Fruit fly (Drosophila melanogaster): ENCODE data around the gene CG14441.
A peak's percentile ranks its signal among the peaks of the same experiment; 100 is the strongest.

Gene CG14441

DNA sequence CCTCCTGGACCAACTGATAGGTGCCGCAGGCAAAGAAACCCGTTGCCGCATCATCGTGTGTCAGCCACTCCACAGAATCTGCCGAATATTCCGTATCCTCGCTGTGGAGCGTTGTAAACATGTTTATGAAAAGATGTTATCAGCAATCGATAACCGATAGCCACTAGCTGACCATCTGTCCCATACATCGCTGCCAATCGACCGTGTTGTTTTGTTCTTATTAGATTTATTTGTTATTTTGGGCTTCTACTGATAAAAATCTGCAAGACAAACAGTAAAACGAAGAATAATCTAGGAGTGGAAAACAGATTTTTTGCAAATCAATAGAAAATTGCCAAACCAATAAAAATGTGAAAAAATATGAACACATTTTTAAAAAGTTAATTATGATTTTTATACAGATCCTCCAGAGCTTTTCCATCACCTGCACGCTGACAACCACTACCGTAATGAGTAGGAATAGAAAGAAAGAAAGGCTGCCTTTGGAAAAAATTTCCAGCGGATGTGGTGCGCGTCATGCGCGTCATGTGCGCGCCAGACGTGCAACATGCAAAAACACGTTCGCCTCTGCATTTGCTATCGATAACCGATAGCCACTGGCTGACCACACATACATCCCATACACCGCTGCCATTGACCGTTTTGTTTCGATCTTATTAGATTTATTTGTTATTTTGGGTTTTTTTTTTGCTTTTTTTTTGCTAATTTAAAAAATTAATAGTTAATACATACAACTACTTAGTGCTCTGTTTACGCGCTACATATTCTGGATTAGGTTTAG lies 10.5 kb upstream of the CG14441 start, which contains the start of gene CG3184 (continued):
- TF ChIP-seq gsb (GFP tag; IDR thresholded peaks at IDR 0.05) (no peak), salm (tag; optimal IDR thresholded peaks at IDR 0.05) (no peak), run (tag; optimal IDR thresholded peaks at IDR 0.05) (no peak), CG32532 (GFP tag; IDR thresholded peaks at IDR 0.05) (no peak), CG12155 (GFP tag; optimal IDR thresholded peaks at IDR 0.05) (no peak), CG16813 (GFP tag; IDR thresholded peaks at IDR 0.05; ENCODE audit: partially characterized antibody) (peak; percentile 45; the same call in 2 of the 3 replicates), Hsf (GFP tag; optimal IDR thresholded peaks at IDR 0.05) (no peak), phol (tag; optimal IDR thresholded peaks at IDR 0.05) (no peak), CG13123 (GFP tag; optimal IDR thresholded peaks at IDR 0.05) (no peak), HLHmδ (GFP tag; optimal IDR thresholded peaks at IDR 0.05) (no peak), bab2 (GFP tag; optimal IDR thresholded peaks at IDR 0.05) (no peak), eyg (GFP tag; optimal IDR thresholded peaks at IDR 0.05) (no peak), hbn (GFP tag; IDR thresholded peaks at IDR 0.05; ENCODE audit: partially characterized antibody) (peak; percentile 40; the same call in 1 of the 2 replicates), bsh (GFP tag; optimal IDR thresholded peaks at IDR 0.05) (no peak), CG7357 (GFP tag; IDR thresholded peaks at IDR 0.05) (no peak), Sox102F (GFP tag; optimal IDR thresholded peaks at IDR 0.05) (no peak), so (GFP tag; IDR thresholded peaks at IDR 0.05) (no peak), CG3838 (GFP tag; optimal IDR thresholded peaks at IDR 0.05) (no peak), crp (GFP tag; optimal IDR thresholded peaks at IDR 0.05) (no peak), sug (tag; optimal IDR thresholded peaks at IDR 0.05) (no peak), ind (GFP tag; optimal IDR thresholded peaks at IDR 0.05) (no peak), pan (optimal IDR thresholded peaks at IDR 0.05) (no peak), pan (GFP tag; optimal IDR thresholded peaks at IDR 0.05 in 1 of 2, IDR thresholded peaks at IDR 0.05 in 1 of 2) (no peak), grn (GFP tag; optimal IDR thresholded peaks at IDR 0.05) (no peak), Eip74EF (GFP tag; optimal IDR thresholded peaks at IDR 0.05) (no peak), Nf-YC (tag; optimal IDR thresholded peaks at IDR 0.05) (no peak), CG14710 (tag; optimal IDR thresholded peaks at IDR 0.05) (peak; percentile 13), CG8290 (GFP tag; optimal IDR thresholded peaks at IDR 0.05) (peak; percentile 25), CG8290 (tag; optimal IDR thresholded peaks at IDR 0.05) (no peak), CG3726 (GFP tag; IDR thresholded peaks at IDR 0.05) (no peak), CG5953 (GFP tag; IDR thresholded peaks at IDR 0.05) (no peak), CG4360 (GFP tag; IDR thresholded peaks at IDR 0.05) (no peak), CG1792 (GFP tag; optimal IDR thresholded peaks at IDR 0.05) (no peak), sd (tag; optimal IDR thresholded peaks at IDR 0.05) (no peak), MBD-R2 (GFP tag; IDR thresholded peaks at IDR 0.05) (peak; percentile 49), CG6254 (GFP tag; optimal IDR thresholded peaks at IDR 0.05) (no peak)

DNA sequence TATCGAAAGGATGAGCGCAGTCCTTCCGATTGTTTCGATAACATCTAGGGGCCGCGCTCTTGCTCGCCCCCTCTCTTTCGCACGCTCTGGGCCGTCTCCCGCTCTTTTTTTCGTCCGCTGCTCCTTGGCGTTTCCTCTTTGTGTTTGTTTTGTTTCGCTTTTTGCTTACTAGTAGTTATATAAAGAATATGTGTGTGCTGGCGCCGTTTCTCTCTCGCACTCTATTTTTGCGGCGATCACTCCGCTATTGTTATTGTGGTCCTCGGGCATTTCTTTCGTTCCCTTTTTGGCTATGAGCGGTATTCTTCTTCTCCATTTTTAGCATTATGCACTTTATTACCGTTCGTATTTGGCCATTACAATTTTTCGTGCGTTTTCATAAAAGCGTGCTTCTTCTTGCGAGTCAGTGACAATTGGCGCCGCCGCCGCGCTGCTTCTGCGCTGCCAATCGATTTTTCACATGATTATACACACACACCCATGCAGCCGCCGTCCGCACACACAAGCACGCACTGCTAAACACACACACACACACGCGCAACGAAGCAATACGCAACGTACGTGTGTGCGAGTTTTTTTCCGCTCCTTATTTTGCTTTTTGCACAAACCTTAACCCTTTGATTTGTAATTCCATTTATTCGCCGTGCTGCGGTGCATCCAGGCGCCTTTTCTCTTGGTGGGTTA lies 5.1 kb upstream of the CG14441 start:
- TF ChIP-seq CG17359 (tag; optimal IDR thresholded peaks at IDR 0.05) (no peak), NFAT (GFP tag; IDR thresholded peaks at IDR 0.05) (peak; percentile 72; the same call in 1 of the 2 replicates), CG13424 (tag; optimal IDR thresholded peaks at IDR 0.05) (no peak), da (GFP tag; optimal IDR thresholded peaks at IDR 0.05) (no peak), peb (GFP tag; IDR thresholded peaks at IDR 0.05) (no peak), CG11695 (GFP tag; IDR thresholded peaks at IDR 0.05) (no peak), Pdp1 (GFP tag; optimal IDR thresholded peaks at IDR 0.05) (peak in 1 of 2 experiments; percentile 92), ara (GFP tag; IDR thresholded peaks at IDR 0.05) (no peak), gcm2 (GFP tag; optimal IDR thresholded peaks at IDR 0.05) (no peak), Tbp (GFP tag; optimal IDR thresholded peaks at IDR 0.05) (no peak), vfl (GFP tag; optimal IDR thresholded peaks at IDR 0.05) (no peak), YL-1 (GFP tag; optimal IDR thresholded peaks at IDR 0.05) (peak; percentile 80), ci (GFP tag; IDR thresholded peaks at IDR 0.05) (no peak), Dip2 (GFP tag; IDR thresholded peaks at IDR 0.05) (no peak), ken (GFP tag; IDR thresholded peaks at IDR 0.05) (no peak), CG6272 (GFP tag; IDR thresholded peaks at IDR 0.05) (no peak)

All from whole organism, embryonic.